Worm (Caenorhabditis elegans): ENCODE measurements around the gene nlp-50.

Gene nlp-50

DNA sequence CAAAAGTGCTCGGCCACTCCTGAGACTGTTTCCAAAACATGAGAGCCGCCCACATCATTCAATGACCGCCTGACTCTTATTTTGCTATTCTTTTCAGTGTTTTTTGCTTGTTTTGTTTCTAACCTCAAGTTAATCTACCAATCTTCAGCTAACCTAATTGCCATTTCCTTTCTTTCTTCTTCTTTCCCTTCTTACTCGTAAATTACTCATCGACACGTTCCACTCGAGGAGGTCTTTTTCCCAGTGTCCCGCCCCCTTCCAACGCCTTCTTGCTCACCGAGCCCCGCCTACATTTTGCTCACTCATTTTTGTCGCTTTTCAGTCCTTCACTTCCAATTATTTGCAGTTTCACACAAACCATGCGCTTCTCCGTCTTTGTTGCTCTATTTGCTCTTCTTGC, at the start of gene nlp-50:
nlp-50 (plus strand) TSS at position 301 of the 400 bp plus-strand sequence.
- TF ChIP-seq unc-62 (GFP tag; optimal IDR thresholded peaks at IDR 0.05): no peak

DNA sequence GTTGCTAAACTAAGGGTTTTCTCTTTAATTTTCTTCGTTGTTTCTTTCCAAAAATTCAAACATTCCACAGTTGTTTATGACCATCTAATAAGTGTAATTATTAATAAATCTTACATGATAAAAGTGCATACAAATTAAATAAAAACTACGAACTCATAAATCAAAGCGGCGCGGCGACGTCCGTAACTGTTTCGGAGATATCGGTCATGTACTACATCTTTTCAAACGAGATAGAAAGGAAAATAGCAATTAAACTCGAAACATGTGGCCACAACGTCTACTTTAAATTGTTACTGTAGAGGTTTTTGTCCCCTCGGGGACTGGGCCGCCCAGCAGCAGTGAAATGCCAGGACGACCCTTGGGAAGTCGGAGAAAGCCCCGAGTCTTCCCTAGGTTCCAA, 49.0 kb upstream of the nlp-50 start:
- TF ChIP-seq unc-62 (GFP tag; optimal IDR thresholded peaks at IDR 0.05): no peak

DNA sequence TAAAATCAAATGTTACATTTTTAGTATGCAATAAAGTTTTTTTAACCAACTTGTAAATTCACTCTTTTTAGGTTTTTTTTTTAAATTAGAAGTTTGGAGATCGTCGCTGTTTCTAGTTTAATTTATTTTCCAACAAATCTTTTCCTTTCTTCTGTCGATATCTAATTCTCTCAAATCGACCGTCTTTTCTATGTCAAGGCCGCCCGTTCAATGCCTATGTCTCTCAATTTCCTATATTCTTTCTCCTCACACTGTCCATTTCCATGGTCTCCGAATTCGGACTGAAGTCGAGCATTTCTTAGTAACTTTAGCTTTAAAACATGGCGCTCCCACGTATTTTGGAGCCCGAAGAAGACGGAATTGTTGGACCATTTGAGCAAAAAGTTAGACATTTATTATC, 48.2 kb upstream of the nlp-50 start, which contains the start of the genes T14B4.5 and T14B4.20:
T14B4.5 (plus strand) TSS at position 226 of the 400 bp plus-strand sequence.
T14B4.20 (plus strand) TSS at position 264 of the 400 bp plus-strand sequence.
- no peak for TF ChIP-seq unc-62 (GFP tag; optimal IDR thresholded peaks at IDR 0.05)

DNA sequence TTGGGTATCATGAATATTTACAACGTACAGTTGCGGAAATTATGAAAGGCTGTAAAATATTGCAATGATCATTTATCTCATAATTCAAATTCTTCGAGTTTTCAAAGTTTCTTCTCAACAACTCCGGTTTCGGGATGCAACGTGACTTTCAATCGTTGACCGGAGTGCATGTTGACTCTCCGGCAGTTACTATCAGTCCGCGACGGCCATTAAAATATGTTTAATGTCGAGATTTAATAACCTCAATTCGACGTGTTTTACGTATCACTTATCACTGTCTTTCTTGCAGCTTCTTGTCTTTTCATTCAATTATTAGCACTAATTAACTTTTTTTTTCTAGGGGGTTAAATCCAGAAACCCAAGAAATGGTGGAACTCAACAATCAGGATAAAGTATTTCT, 46.6 kb upstream of the nlp-50 start, which contains the start of gene tsp-10:
tsp-10 (plus strand) TSS at position 366 of the 400 bp plus-strand sequence.
- TF ChIP-seq unc-62 (GFP tag; optimal IDR thresholded peaks at IDR 0.05): no peak

DNA sequence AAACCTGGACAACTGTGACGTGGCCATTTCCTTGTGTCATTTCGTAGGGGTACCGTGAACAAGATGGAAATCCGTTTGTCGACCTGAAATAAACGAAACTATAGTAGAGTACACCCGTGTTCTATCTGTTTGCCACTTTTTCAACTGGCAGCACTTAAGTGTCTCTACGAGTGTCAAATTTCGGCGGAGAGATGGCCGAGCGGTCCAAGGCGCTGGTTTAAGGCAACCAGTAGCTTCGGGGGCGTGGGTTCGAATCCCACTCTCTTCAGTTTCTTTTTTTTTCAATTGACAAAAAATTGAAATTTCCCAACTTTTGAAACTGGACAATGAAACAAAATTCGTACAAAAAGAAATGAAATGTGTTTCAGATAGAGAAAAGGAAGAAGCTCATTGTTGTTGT, 43.3 kb upstream of the nlp-50 start:
- TF ChIP-seq unc-62 (GFP tag; optimal IDR thresholded peaks at IDR 0.05): no peak

DNA sequence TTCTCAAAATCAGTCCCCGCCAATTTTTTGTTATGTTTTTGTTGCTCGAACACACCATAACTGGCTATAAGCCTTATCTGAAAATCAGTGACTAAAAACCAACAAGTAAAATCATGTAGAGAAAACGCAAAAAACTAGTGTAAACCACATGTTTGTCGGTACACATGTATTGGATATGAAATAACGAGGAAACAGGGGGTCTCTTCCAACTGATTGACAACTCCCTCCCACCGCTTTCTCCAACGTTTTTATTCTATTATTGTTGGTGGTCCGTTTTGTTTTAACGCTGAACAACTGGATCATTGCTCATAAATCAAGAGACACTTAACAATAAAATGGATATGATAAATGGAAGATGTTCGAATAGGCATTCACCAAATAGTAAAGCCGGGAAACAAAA, 38.0 kb upstream of the nlp-50 start:
- TF ChIP-seq unc-62 (GFP tag; optimal IDR thresholded peaks at IDR 0.05): no peak

DNA sequence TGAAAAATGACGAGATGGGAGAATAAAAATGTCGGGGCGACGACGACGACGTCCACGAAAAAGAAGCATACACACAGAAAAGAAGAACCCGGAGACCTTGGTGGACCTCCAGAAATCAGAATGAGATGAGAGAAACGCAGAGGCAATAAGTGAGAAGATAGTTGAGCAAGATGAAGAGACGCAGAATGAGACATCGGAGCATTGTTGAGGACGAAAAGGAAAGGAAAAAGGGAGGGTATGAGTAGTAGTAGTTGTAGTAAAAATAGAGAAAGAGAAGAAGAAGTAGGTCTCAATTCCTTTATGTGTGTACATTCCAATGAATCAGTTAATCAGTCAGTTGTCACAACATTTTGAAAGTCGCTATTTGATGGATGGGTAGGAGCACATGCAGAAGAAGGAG, 35.5 kb upstream of the nlp-50 start, which contains the start of gene T14B4.8:
T14B4.8 (minus strand) TSS at position 60 of the 400 bp plus-strand sequence.
- no peak for TF ChIP-seq unc-62 (GFP tag; optimal IDR thresholded peaks at IDR 0.05)

DNA sequence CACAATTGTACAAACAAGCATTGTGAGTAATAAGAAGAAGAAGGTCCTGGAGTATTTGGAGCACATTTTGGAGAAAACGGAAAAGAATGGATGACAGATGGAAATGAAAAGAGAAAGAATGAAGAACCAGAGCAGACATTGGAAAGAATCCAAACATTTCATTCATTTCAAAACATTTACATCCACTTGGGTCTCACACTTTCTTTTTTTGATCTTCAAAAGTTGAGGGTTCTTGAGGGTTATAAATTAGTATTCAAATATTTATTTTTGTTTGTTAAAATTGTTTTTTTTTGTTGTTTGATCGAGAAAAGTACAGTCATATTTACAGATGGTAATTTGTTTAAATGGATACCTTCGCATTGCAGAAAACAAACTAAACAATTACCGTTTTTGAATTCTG, 31.1 kb upstream of the nlp-50 start, which contains the start of gene T14B4.9:
T14B4.9 (minus strand) TSS at position 101 of the 400 bp plus-strand sequence.
- TF ChIP-seq unc-62 (GFP tag; optimal IDR thresholded peaks at IDR 0.05): no peak

DNA sequence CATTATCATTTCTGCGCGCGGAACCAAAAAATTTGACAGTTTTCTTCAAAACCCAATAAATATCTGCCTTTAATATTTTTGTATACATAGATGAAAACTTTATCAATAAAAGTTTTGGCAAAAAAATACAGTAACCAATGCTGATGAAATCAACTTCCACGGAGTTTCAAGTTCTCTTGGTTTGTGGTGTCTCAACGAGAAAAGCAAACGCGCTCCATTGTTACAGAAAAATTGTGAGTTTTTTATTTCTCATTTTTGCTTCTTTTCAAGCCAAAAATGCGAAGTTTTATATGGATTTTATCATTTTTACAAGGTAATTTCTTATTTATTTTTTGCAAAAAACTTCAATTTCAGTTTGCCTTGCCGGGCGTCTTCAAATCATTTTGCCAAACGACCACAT, 30.2 kb upstream of the nlp-50 start, which contains the start of gene T14B4.3:
T14B4.3 (plus strand) TSS at position 264 of the 400 bp plus-strand sequence.
- no peak for TF ChIP-seq unc-62 (GFP tag; optimal IDR thresholded peaks at IDR 0.05)

DNA sequence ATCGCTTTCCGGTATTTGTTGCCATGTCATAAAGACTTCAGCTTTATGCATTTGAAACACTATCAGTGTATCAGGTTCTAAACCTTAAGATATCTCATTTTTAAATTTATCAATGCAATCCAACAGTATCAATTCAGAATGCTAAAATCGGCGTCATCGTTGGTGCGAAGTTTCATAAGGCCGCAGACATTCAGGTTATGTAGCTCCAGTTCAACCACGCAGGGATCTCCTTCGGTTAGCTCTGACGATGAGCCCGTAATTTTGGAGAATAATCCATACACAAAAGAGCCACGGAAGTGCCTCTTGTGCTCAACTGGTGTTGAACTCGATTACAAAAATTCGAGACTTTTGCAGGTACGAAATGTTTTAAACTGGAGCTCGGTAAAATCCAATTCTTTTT, 28.8 kb upstream of the nlp-50 start, which contains the start of gene mrps-18.C:
mrps-18.C (plus strand) TSS at position 138 of the 400 bp plus-strand sequence.
- TF ChIP-seq unc-62 (GFP tag; optimal IDR thresholded peaks at IDR 0.05): no peak

DNA sequence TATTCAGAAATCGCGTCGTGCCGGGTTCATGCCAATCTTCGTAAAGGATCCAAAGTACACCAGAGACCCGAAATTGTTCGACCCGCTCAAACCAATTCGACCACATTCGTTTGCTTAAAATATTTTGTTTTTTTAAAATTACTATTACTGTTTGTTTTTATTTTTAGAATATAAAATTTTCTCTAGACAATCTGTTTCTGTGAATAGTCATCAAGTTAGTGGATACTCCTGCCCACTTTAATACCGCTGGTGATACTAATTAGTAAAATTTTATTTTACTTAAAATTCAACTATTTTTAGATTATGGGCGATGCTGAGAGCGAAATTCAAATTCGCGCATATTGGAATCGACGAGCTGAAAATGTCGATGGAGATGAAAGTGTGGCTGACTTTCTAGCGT, 28.2 kb upstream of the nlp-50 start, which contains the start of gene T14B4.1:
T14B4.1 (plus strand) TSS at position 301 of the 400 bp plus-strand sequence.
- TF ChIP-seq unc-62 (GFP tag; optimal IDR thresholded peaks at IDR 0.05): no peak

DNA sequence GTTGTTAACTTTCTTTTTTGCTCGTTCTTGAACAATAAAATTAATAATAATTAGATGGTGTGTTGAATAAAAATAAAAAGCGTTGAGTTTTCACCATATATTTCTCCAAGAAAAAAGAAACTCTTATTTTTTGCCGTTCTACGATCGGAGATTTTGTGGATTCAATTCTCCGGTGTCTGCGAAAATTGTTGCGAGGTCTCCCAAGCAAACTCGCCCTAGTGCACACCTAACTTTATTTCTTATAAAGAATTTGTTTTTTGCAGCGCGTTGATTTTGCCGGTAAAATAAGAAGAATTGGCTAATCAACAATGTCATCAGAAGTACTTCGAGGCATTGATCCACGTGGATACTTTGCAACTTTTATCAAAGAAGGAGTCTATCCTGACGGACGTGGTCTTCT, 23.4 kb upstream of the nlp-50 start, which contains the start of gene exos-8:
exos-8 (plus strand) TSS at position 264 of the 400 bp plus-strand sequence.
- TF ChIP-seq unc-62 (GFP tag; optimal IDR thresholded peaks at IDR 0.05): no peak

DNA sequence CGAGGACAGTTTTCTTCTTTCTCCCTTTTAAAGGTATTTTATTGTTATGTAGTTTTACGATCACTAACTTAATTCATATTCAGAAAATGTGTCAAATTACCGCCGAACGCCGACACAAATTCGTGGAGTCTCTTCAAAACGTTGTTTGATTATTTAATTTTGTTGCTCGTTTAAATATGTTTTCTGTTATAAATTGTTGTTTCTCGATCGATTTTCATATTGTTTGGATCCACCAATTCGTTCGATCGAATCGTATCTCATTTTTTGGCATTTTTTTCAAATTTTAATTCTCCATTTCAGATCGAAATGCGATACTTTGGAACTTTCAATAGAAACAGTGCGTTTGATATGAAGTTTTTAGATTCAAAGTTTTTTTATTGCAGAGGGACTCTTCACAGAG, 22.2 kb upstream of the nlp-50 start, which contains the start of gene F41G3.6:
F41G3.6 (plus strand) TSS at position 301 of the 400 bp plus-strand sequence.
- TF ChIP-seq unc-62 (GFP tag; optimal IDR thresholded peaks at IDR 0.05): no peak

DNA sequence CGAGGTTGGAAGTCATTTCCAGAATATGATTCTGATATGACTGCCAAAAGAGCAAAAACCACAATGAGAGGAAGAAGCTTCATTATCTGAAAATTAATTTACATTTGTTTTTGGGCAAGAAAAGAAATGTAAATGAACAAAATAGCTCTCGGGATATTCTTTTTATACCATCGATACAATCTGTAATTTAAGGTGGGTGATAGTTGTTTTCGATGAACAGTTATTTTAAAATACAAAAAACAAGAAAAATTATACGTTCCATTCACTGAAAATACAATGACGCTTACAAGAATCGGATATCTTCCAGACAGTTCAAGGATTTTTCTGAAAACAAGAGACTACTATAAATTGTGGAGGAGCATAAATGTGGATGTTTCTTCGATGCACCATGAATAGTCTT, 20.2 kb upstream of the nlp-50 start, which contains the start of gene ins-15:
ins-15 (minus strand) TSS at position 101 of the 400 bp plus-strand sequence.
- TF ChIP-seq unc-62 (GFP tag; optimal IDR thresholded peaks at IDR 0.05): no peak

DNA sequence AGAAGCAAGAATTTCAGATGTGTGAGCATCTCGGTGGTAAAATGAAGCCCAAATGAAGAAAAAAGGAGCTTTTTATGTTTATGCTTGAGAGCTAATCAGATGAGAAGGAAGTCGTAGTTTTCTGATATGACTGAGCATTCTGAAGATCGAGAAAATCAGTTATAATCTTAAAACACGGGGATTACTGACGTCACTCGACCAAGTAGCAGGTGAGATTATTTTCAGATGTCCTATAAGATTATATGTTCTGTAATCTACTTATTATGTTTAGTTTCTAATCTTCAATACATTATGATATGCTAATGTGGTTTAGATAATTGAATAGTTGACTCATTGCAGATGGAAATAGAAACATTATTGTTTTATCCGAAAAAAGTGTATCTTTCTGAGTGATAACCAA, 19.1 kb upstream of the nlp-50 start, which contains the start of gene ins-14:
ins-14 (minus strand) TSS at position 32 of the 400 bp plus-strand sequence.
- no peak for TF ChIP-seq unc-62 (GFP tag; optimal IDR thresholded peaks at IDR 0.05)

DNA sequence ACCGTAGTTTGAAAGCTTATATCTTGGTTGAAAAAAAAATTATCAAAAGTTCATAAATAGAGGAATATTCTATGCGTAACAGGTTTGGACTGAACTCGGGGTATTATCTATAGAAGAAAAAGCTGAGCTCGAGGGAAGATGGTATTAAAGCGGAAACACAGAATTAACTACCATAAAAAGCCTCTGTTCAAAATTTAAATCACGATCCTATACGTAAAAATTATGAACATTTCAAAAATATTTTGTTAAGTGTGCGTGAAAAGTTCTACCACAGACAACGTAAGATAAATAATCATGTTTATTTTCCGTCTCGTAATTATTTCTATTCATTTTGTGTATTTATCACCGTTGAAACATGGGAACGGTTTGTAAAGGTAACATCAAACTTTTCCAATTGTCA, 18.4 kb upstream of the nlp-50 start, which contains the start of gene F41G3.5:
F41G3.5 (plus strand) TSS at position 301 of the 400 bp plus-strand sequence.
- no peak for TF ChIP-seq unc-62 (GFP tag; optimal IDR thresholded peaks at IDR 0.05)

DNA sequence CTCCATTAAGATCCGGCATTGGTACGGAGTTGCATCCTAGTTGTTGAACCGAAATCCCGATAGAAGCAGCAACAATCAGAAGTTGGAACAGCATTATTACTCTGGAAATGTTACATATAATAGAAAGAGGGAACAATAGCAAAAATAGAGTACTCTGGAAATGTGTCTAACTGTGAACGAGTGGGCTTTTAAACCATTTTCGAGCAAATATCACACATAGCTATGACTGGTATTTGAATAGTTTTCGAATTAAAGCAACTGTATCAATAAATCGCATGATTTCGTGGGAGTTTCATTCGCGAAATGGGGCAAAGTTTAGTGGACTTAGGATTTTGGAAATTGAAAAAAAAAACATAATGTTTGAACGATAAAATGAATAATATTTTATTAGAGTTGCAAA, 15.4 kb upstream of the nlp-50 start, which contains the start of gene F41G3.10:
F41G3.10 (minus strand) TSS at position 101 of the 400 bp plus-strand sequence.
- no peak for TF ChIP-seq unc-62 (GFP tag; optimal IDR thresholded peaks at IDR 0.05)

All from whole organism, dauer.